Worm (Caenorhabditis elegans): ENCODE data around the gene srx-54.

DNA sequence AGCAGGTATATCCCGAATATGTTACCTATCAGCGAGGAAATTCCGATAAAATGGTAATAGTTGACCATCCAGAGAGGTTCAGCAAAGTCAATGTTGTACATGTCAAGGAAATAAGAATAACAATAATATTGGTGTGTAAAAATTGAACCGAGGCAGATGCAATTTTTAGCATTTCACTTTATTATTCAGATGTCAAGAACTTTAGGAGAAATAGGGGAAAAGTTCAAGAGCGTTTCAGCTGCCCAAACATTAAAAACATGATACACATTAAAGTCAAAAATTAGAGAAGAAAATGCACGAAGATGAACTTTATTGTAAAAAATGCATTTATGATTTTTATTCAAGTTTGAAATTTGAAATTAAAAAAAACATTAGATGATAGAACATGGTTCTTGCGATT lies 33.3 kb downstream of the srx-54 start, which contains the start of gene sri-69:
- no peak for TF ChIP-seq F22D6.2 (tag; optimal IDR thresholded peaks at IDR 0.05)
- TF ChIP-seq hmg-1.2 (GFP tag; IDR thresholded peaks at IDR 0.05) = no peak
- TF ChIP-seq tlf-1 (GFP tag; optimal IDR thresholded peaks at IDR 0.05) = no peak
- no peak for TF ChIP-seq lsy-27 (tag; optimal IDR thresholded peaks at IDR 0.05; ENCODE audit: borderline replicate concordance, insufficient read depth)
- TF ChIP-seq bed-2 (GFP tag; IDR thresholded peaks at IDR 0.05) = no peak
- TF ChIP-seq hrde-1 (tag; optimal IDR thresholded peaks at IDR 0.05; ENCODE audit: borderline replicate concordance) = no peak
- no peak for TF ChIP-seq F39B2.1 (GFP tag; IDR thresholded peaks at IDR 0.05)
- TF ChIP-seq ama-1 (optimal IDR thresholded peaks at IDR 0.05) = no peak
- no peak for TF ChIP-seq ama-1 (GFP tag; optimal IDR thresholded peaks at IDR 0.05)
- TF ChIP-seq madf-6 (GFP tag; IDR thresholded peaks at IDR 0.05) = no peak
- TF ChIP-seq cebp-2 (GFP tag; IDR thresholded peaks at IDR 0.05) = no peak
- no peak for TF ChIP-seq dpl-1 (GFP tag; optimal IDR thresholded peaks at IDR 0.05)
- TF ChIP-seq aptf-3 (GFP tag; IDR thresholded peaks at IDR 0.05) = no peak
- no peak for TF ChIP-seq D2030.7 (GFP tag; IDR thresholded peaks at IDR 0.05)
- TF ChIP-seq lin-35 (GFP tag; optimal IDR thresholded peaks at IDR 0.05) = no peak
